Worm (Caenorhabditis elegans): Measurements from ENCODE around the gene srw-26.

ce11 chrV:15912677-15913076 is 19.6 kb downstream of the srw-26 start:
- TF ChIP-seq hlh-1 (tag; optimal IDR thresholded peaks at IDR 0.05) (no peak), elt-3 (tag; optimal IDR thresholded peaks at IDR 0.05) (no peak), snpc-4 (tag; optimal IDR thresholded peaks at IDR 0.05) (no peak), unc-39 (tag; optimal IDR thresholded peaks at IDR 0.05) (no peak), ham-2 (GFP tag; optimal IDR thresholded peaks at IDR 0.05) (no peak), ceh-43 (GFP tag; optimal IDR thresholded peaks at IDR 0.05) (no peak), elt-1 (tag; optimal IDR thresholded peaks at IDR 0.05; ENCODE audit: borderline replicate concordance, insufficient read depth) (no peak), nhr-12 (tag; optimal IDR thresholded peaks at IDR 0.05) (no peak), ztf-11 (tag; optimal IDR thresholded peaks at IDR 0.05) (no peak)
